Worm (Caenorhabditis elegans): ENCODE measurements around the gene gad-3.

- TF ChIP-seq ama-1 (optimal IDR thresholded peaks at IDR 0.05): no peak
- TF ChIP-seq pes-1 (GFP tag; IDR thresholded peaks at IDR 0.05): no peak
- no peak for TF ChIP-seq aly-1 (tag; optimal IDR thresholded peaks at IDR 0.05)
Measured at ce11 chrV:9155616-9156015, 17.2 kb downstream of the gad-3 start.
